Worm (Caenorhabditis elegans): Measurements from ENCODE around the gene F54D12.7.

- TF ChIP-seq lin-39 (tag; optimal IDR thresholded peaks at IDR 0.05): no peak
- TF ChIP-seq nhr-28 (tag; optimal IDR thresholded peaks at IDR 0.05): no peak
- TF ChIP-seq snpc-4 (tag; optimal IDR thresholded peaks at IDR 0.05): no peak
- TF ChIP-seq ama-1 (optimal IDR thresholded peaks at IDR 0.05): no peak
- no peak for TF ChIP-seq ztf-11 (tag; optimal IDR thresholded peaks at IDR 0.05)
- TF ChIP-seq C34B4.2 (tag; optimal IDR thresholded peaks at IDR 0.05): no peak
- TF ChIP-seq pax-3 (tag; optimal IDR thresholded peaks at IDR 0.05): no peak
- TF ChIP-seq unc-130 (tag; optimal IDR thresholded peaks at IDR 0.05): no peak
Observed at ce11 chrII:1372966-1373365, 12.2 kb downstream of the F54D12.7 start.
